Fruit fly (Drosophila melanogaster) whole organism, embryonic: ENCODE results near the gene CG14668.

Source experiments
- BtbVII ChIP-seq: fragments of 200-800 bp; sonication (Bioruptor generic); optimal IDR thresholded peaks from 3 replicates; lab custom pipeline; 2017; ENCODE audit warnings: missing biosample characterization, mild to moderate bottlenecking, missing genetic modification characterization
- CG10462 ChIP-seq: fragments of 200-800 bp; sonication (Bioruptor generic); optimal IDR thresholded peaks from 2 replicates; lab custom pipeline; 2016; ENCODE audit warnings: missing biosample characterization, missing genetic modification characterization
- CG10959 ChIP-seq: fragments of 200-800 bp; sonication (Bioruptor generic); IDR thresholded peaks from 2 replicates; pipeline ENCODE4 v1.3.6; 2022; ENCODE audit warnings: missing biosample characterization, missing genetic modification characterization
- CG12391 ChIP-seq: fragments of 200-800 bp; sonication (Bioruptor generic); optimal IDR thresholded peaks from 3 replicates; lab custom pipeline; 2018; ENCODE audit warnings: missing biosample characterization, mild to moderate bottlenecking, missing genetic modification characterization, moderate library complexity
- CG13123 ChIP-seq: fragments of 200-800 bp; sonication (Bioruptor generic); optimal IDR thresholded peaks from 2 replicates; lab custom pipeline; 2016; ENCODE audit warnings: missing biosample characterization, missing genetic modification characterization
- CG13296 ChIP-seq: fragments of 200-800 bp; sonication (Bioruptor generic); optimal IDR thresholded peaks from 3 replicates; lab custom pipeline; 2018; ENCODE audit warnings: missing biosample characterization, mild to moderate bottlenecking, missing genetic modification characterization
- CG13775 ChIP-seq: fragments of 200-800 bp; sonication (Bioruptor generic); optimal IDR thresholded peaks from 3 replicates; lab custom pipeline; 2017; ENCODE audit warnings: missing biosample characterization, mild to moderate bottlenecking, missing genetic modification characterization
- CG16815 ChIP-seq: fragments of 200-800 bp; sonication (Bioruptor generic); optimal IDR thresholded peaks from 3 replicates; lab custom pipeline; 2017; ENCODE audit warnings: missing biosample characterization, mild to moderate bottlenecking, missing genetic modification characterization
- CG17385 ChIP-seq: fragments of 200-800 bp; sonication (Bioruptor generic); optimal IDR thresholded peaks from 3 replicates; lab custom pipeline; 2018; ENCODE audit warnings: missing biosample characterization, mild to moderate bottlenecking, missing genetic modification characterization
- CG17829 ChIP-seq: fragments of 200-800 bp; optimal IDR thresholded peaks from 2 replicates; lab custom pipeline; 2019; ENCODE audit warnings: missing biosample characterization, mild to moderate bottlenecking, missing genetic modification characterization, moderate library complexity
- CG18599 ChIP-seq: fragments of 200-800 bp; sonication (Bioruptor generic); optimal IDR thresholded peaks from 3 replicates; lab custom pipeline; 2017; ENCODE audit warnings: missing biosample characterization, missing genetic modification characterization, mild to moderate bottlenecking, moderate library complexity, missing genetic modification reagents
- CG2875 ChIP-seq: fragments of 200-800 bp; sonication (Bioruptor generic); optimal IDR thresholded peaks from 2 replicates; lab custom pipeline; 2017; ENCODE audit warnings: missing biosample characterization, mild to moderate bottlenecking, missing genetic modification characterization, missing genetic modification reagents
- CG3407 ChIP-seq: fragments of 200-800 bp; sonication (Bioruptor generic); optimal IDR thresholded peaks from 2 replicates; lab custom pipeline; 2018; ENCODE audit warnings: missing biosample characterization, mild to moderate bottlenecking, missing genetic modification characterization
- CG34224 ChIP-seq: fragments of 200-800 bp; sonication (Bioruptor generic); IDR thresholded peaks from 3 replicates; pipeline ENCODE4 v1.3.6; 2022; ENCODE audit warnings: missing biosample characterization, missing genetic modification characterization; ENCODE audit not compliant: partially characterized antibody
- CG3838 ChIP-seq: fragments of 200-800 bp; sonication (Bioruptor generic); optimal IDR thresholded peaks from 3 replicates; lab custom pipeline; 2016; ENCODE audit warnings: missing biosample characterization, missing genetic modification characterization
- CG7372 ChIP-seq: fragments of 200-800 bp; sonication (Bioruptor generic); IDR thresholded peaks from 2 replicates; pipeline ENCODE4 v1.3.6; 2022; ENCODE audit warnings: missing biosample characterization, missing genetic modification characterization
- CG7839 ChIP-seq: fragments of 200-800 bp; sonication (Bioruptor generic); optimal IDR thresholded peaks from 3 replicates; lab custom pipeline; 2018; ENCODE audit warnings: missing biosample characterization, mild to moderate bottlenecking, missing genetic modification characterization, moderate library complexity
- CG8089 ChIP-seq: fragments of 200-800 bp; sonication (Bioruptor generic); optimal IDR thresholded peaks from 3 replicates; lab custom pipeline; 2016; ENCODE audit warnings: missing biosample characterization, missing genetic modification characterization
- CG8290 ChIP-seq, 3 experiments: fragments of 200-800 bp; sonication (Bioruptor generic); optimal IDR thresholded peaks; 2 replicates each; lab custom pipeline; 2016 to 2019; ENCODE audit warnings: missing biosample characterization in 3 of 3, missing genetic modification characterization in 3 of 3, mild to moderate bottlenecking in 2 of 3, moderate library complexity in 1 of 3
- CG8924 ChIP-seq: fragments of 200-800 bp; optimal IDR thresholded peaks from 3 replicates; lab custom pipeline; 2019; ENCODE audit warnings: missing biosample characterization, mild to moderate bottlenecking, missing genetic modification characterization, moderate library complexity
- CoRest ChIP-seq: fragments of 200-800 bp; sonication (Bioruptor generic); optimal IDR thresholded peaks from 3 replicates; lab custom pipeline; 2018; ENCODE audit warnings: missing biosample characterization, mild to moderate bottlenecking, missing genetic modification characterization, moderate library complexity
- Dip2 ChIP-seq: fragments of 200-800 bp; sonication (Bioruptor generic); IDR thresholded peaks from 2 replicates; pipeline ENCODE4 v1.3.6; 2022; ENCODE audit warnings: missing biosample characterization, missing genetic modification characterization
- Dref ChIP-seq: fragments of 200-800 bp; sonication (Bioruptor generic); IDR thresholded peaks from 2 replicates; pipeline ENCODE4 v1.3.6; 2022; ENCODE audit warnings: missing biosample characterization, missing genetic modification characterization
- HLHmδ ChIP-seq: fragments of 200-800 bp; sonication (Bioruptor generic); optimal IDR thresholded peaks from 2 replicates; lab custom pipeline; 2018; ENCODE audit warnings: missing biosample characterization, mild to moderate bottlenecking, missing genetic modification characterization, moderate library complexity
- Hr51 ChIP-seq, 2 experiments: fragments of 200-800 bp; sonication (Bioruptor generic); optimal IDR thresholded peaks; 2 replicates in 1 of 2; 3 replicates in 1 of 2; lab custom pipeline; 2016 to 2018; ENCODE audit warnings: missing biosample characterization in 2 of 2, missing genetic modification characterization in 2 of 2, mild to moderate bottlenecking in 1 of 2, moderate library complexity in 1 of 2
- Kr ChIP-seq: fragments of 200-800 bp; sonication (Bioruptor generic); optimal IDR thresholded peaks from 2 replicates; lab custom pipeline; 2017; ENCODE audit warnings: missing biosample characterization, mild to moderate bottlenecking, missing genetic modification characterization
- MBD-R2 ChIP-seq: fragments of 200-800 bp; sonication (Bioruptor generic); IDR thresholded peaks from 2 replicates; pipeline ENCODE4 v1.3.6; 2022; ENCODE audit warnings: missing biosample characterization, missing genetic modification characterization
- Six4 ChIP-seq: fragments of 200-800 bp; sonication (Bioruptor generic); optimal IDR thresholded peaks from 2 replicates; lab custom pipeline; 2016; ENCODE audit warnings: missing biosample characterization, missing genetic modification characterization
- Sox102F ChIP-seq: fragments of 200-800 bp; sonication (Bioruptor generic); optimal IDR thresholded peaks from 2 replicates; lab custom pipeline; 2018; ENCODE audit warnings: missing biosample characterization, mild to moderate bottlenecking, missing genetic modification characterization, moderate library complexity
- YL-1 ChIP-seq: fragments of 200-800 bp; sonication (Bioruptor generic); optimal IDR thresholded peaks from 3 replicates; lab custom pipeline; 2017; ENCODE audit warnings: missing biosample characterization, mild to moderate bottlenecking, missing genetic modification characterization
- ab ChIP-seq: fragments of 200-800 bp; sonication (Bioruptor generic); optimal IDR thresholded peaks from 2 replicates; lab custom pipeline; 2016; ENCODE audit warnings: missing biosample characterization, missing genetic modification characterization
- cas ChIP-seq: fragments of 200-800 bp; sonication (Bioruptor generic); IDR thresholded peaks from 2 replicates; pipeline ENCODE4 v1.3.6; 2022; ENCODE audit warnings: missing biosample characterization, missing genetic modification characterization
- chinmo ChIP-seq: fragments of 200-800 bp; sonication (Bioruptor generic); IDR thresholded peaks from 4 replicates; pipeline ENCODE4 v1.3.6; 2022; ENCODE audit warnings: missing biosample characterization, missing genetic modification characterization; ENCODE audit not compliant: partially characterized antibody
- ci ChIP-seq: fragments of 200-800 bp; sonication (Bioruptor generic); IDR thresholded peaks from 3 replicates; pipeline ENCODE4 v1.3.6; 2022; ENCODE audit warnings: missing biosample characterization, missing genetic modification characterization
- dati ChIP-seq: fragments of 200-800 bp; sonication (Bioruptor generic); IDR thresholded peaks from 2 replicates; pipeline ENCODE4 v1.3.6; 2022; ENCODE audit warnings: missing biosample characterization, missing genetic modification characterization
- eve ChIP-seq, 2 experiments: fragments of >200 bp; optimal IDR thresholded peaks; 2 replicates each; lab custom pipeline; 2017; ENCODE audit warnings: missing biosample characterization in 2 of 2, missing genetic modification characterization in 2 of 2
- fd96Cb ChIP-seq: fragments of 200-800 bp; sonication (Bioruptor generic); optimal IDR thresholded peaks from 2 replicates; lab custom pipeline; 2018; ENCODE audit warnings: missing biosample characterization, mild to moderate bottlenecking, missing genetic modification characterization, moderate library complexity
- grn ChIP-seq: fragments of 200-800 bp; sonication (Bioruptor generic); optimal IDR thresholded peaks from 3 replicates; lab custom pipeline; 2017; ENCODE audit warnings: missing biosample characterization, missing genetic modification characterization
- gro ChIP-seq: fragments of 200-800 bp; sonication (Bioruptor generic); optimal IDR thresholded peaks from 2 replicates; lab custom pipeline; 2016; ENCODE audit warnings: missing biosample characterization, missing genetic modification characterization
- lov ChIP-seq, 2 experiments: fragments of 200-800 bp in 1 of 2; fragments of >200 bp in 1 of 2; sonication (Bioruptor generic) in 1 of 2; IDR thresholded peaks in 1 of 2; optimal IDR thresholded peaks in 1 of 2; 2 replicates in 1 of 2; 3 replicates in 1 of 2; pipeline versions ENCODE4 v1.3.6 to Lab custom; 2017 to 2022; ENCODE audit warnings: missing biosample characterization in 1 of 2, missing genetic modification characterization in 1 of 2
- mld ChIP-seq: fragments of 200-800 bp; sonication (Bioruptor generic); IDR thresholded peaks from 3 replicates; pipeline ENCODE4 v1.3.6; 2022; ENCODE audit warnings: missing biosample characterization, missing genetic modification characterization; ENCODE audit not compliant: partially characterized antibody
- nmo ChIP-seq: fragments of 200-800 bp; sonication (Bioruptor generic); optimal IDR thresholded peaks from 2 replicates; lab custom pipeline; 2018; ENCODE audit warnings: missing biosample characterization, mild to moderate bottlenecking, missing genetic modification characterization, moderate library complexity
- peb ChIP-seq: fragments of 200-800 bp; sonication (Bioruptor generic); IDR thresholded peaks from 2 replicates; pipeline ENCODE4 v1.3.6; 2022; ENCODE audit warnings: missing biosample characterization, missing genetic modification characterization
- row ChIP-seq: fragments of 200-800 bp; sonication (Bioruptor generic); IDR thresholded peaks from 3 replicates; pipeline ENCODE4 v1.3.6; 2022; ENCODE audit warnings: missing biosample characterization, missing genetic modification characterization
- sima ChIP-seq: fragments of 200-800 bp; sonication (Bioruptor generic); optimal IDR thresholded peaks from 2 replicates; lab custom pipeline; 2016; ENCODE audit warnings: missing biosample characterization, missing genetic modification characterization
- tio ChIP-seq: fragments of 200-800 bp; sonication (Bioruptor generic); optimal IDR thresholded peaks from 2 replicates; lab custom pipeline; 2017; ENCODE audit warnings: missing biosample characterization, missing genetic modification characterization, inconsistent platforms
- toy ChIP-seq: fragments of 200-800 bp; sonication (Bioruptor generic); IDR thresholded peaks from 2 replicates; pipeline ENCODE4 v1.3.6; 2022; ENCODE audit warnings: missing biosample characterization, missing genetic modification characterization
- unpg ChIP-seq: fragments of 200-800 bp; sonication (Bioruptor generic); optimal IDR thresholded peaks from 3 replicates; lab custom pipeline; 2018; ENCODE audit warnings: missing biosample characterization, mild to moderate bottlenecking, missing genetic modification characterization, moderate library complexity

Gene CG14668

DNA sequence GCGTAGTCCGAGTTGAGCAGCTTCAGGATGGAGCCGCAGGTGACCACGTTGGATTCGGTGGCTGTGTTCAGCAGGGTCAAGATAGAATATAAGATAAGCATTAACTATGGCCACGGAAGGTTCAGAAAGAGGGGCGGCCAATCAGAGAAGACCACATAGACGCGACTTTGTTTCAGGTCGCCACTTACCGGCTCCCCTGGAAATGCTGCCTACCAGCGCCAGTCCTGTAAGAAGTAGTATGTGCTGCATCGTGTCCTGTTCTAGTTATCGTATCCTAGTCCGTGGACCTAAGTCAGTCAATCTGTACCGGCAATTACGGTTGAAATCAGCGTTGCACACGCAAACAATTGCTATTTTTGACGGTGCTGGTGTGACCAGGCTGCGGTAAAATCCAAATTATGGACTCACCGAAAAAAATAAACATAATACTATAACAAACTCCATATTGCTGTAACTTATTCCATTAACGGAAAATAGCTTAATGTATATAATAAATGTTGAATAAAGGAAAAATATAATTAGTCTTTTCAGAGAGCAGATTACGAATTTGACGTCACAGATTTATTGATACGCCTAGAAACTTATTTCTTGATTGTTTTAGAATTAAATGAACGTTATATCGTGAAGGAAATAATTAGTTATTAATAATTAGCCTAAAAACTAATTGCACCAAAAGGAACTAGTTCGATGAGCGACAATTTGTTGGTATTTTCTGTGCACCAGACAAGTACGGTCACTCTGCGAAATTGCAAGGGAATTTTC lies 32.9 kb downstream of the CG14668 start, which contains the start of the genes CG11999 and CG1161 (continued):
- TF ChIP-seq gro (GFP tag; lab: Kevin White, UChicago), result no peak
- TF ChIP-seq Sox102F (GFP tag; lab: Kevin White, UChicago), result no peak
- no peak for TF ChIP-seq CG7372 (GFP tag; lab: Robert Waterston, UW)
- TF ChIP-seq CG3838 (GFP tag; lab: Kevin White, UChicago), result no peak
- TF ChIP-seq Dip2 (GFP tag; lab: Robert Waterston, UW), result no peak
- TF ChIP-seq nmo (GFP tag; lab: Kevin White, UChicago), result peak; percentile 55
- TF ChIP-seq eve (GFP tag; optimal IDR thresholded peaks at IDR 0.05; lab: Kevin White, UChicago), result no peak
- no peak for TF ChIP-seq Dref (GFP tag; lab: Robert Waterston, UW)
- TF ChIP-seq ci (GFP tag; lab: Robert Waterston, UW), result no peak
- TF ChIP-seq CG8290 (GFP tag; optimal IDR thresholded peaks at IDR 0.05; lab: Kevin White, UChicago), result peak; percentile 1
- no peak for TF ChIP-seq CG8290 (tag; optimal IDR thresholded peaks at IDR 0.05; lab: Kevin White, UChicago)
- TF ChIP-seq CG17385, result no peak
- peak; percentile 11 for TF ChIP-seq CG7839
- peak; percentile 10 for TF ChIP-seq CG13775
- TF ChIP-seq peb, result no peak
- no peak for TF ChIP-seq HLHmδ (GFP tag; lab: Kevin White, UChicago)
- TF ChIP-seq cas (GFP tag; lab: Robert Waterston, UW), result no peak
- peak; percentile 64 for TF ChIP-seq CG12391 (tag; lab: Kevin White, UChicago)
- TF ChIP-seq toy (GFP tag; lab: Robert Waterston, UW), result no peak
- TF ChIP-seq CG8924 (tag; lab: Kevin White, UChicago), result peak; percentile 46
- peak; percentile 47 for TF ChIP-seq YL-1 (GFP tag; lab: Kevin White, UChicago)
- no peak for TF ChIP-seq CG3407 (GFP tag; lab: Kevin White, UChicago)
- TF ChIP-seq ab (GFP tag; lab: Kevin White, UChicago), result no peak
- TF ChIP-seq CG13296 (GFP tag; lab: Kevin White, UChicago), result no peak
- TF ChIP-seq CG13123 (GFP tag; lab: Kevin White, UChicago), result no peak
- TF ChIP-seq BtbVII (GFP tag; lab: Kevin White, UChicago), result no peak
- TF ChIP-seq CG10462, result no peak
- TF ChIP-seq CG16815, result no peak
- TF ChIP-seq CG8089 (GFP tag; lab: Kevin White, UChicago), result no peak
- TF ChIP-seq fd96Cb (tag; lab: Kevin White, UChicago), result no peak
- no peak for TF ChIP-seq mld
- peak; percentile 26 for TF ChIP-seq CG17829 (tag; lab: Kevin White, UChicago)
- TF ChIP-seq Six4 (GFP tag; lab: Kevin White, UChicago), result no peak
- no peak for TF ChIP-seq grn (GFP tag; lab: Kevin White, UChicago)
- TF ChIP-seq CG10959 (GFP tag; lab: Robert Waterston, UW), result no peak
- no peak for TF ChIP-seq Kr (GFP tag; lab: Kevin White, UChicago)
- TF ChIP-seq MBD-R2 (GFP tag; lab: Robert Waterston, UW), result peak; percentile 59
- TF ChIP-seq chinmo (GFP tag; lab: Robert Waterston, UW), result no peak
- no peak for TF ChIP-seq lov (optimal IDR thresholded peaks at IDR 0.05; lab: Kevin White, UChicago)
- TF ChIP-seq lov (GFP tag; IDR thresholded peaks at IDR 0.05; lab: Robert Waterston, UW), result no peak
- peak; percentile 12 for TF ChIP-seq unpg (GFP tag; lab: Kevin White, UChicago)
- no peak for TF ChIP-seq dati (GFP tag; lab: Robert Waterston, UW)
- TF ChIP-seq sima (GFP tag; lab: Kevin White, UChicago), result no peak
- peak; percentile 57; the same call in 2 of the 3 replicates for TF ChIP-seq row (GFP tag; lab: Robert Waterston, UW)
- TF ChIP-seq CoRest (tag; lab: Kevin White, UChicago), result peak; percentile 49
- TF ChIP-seq Hr51 (GFP tag; optimal IDR thresholded peaks at IDR 0.05; lab: Kevin White, UChicago), result peak in 1 of 2 experiments; percentile 52
- TF ChIP-seq CG34224 (GFP tag; lab: Robert Waterston, UW), result no peak
- TF ChIP-seq CG18599 (GFP tag; lab: Kevin White, UChicago), result no peak
- TF ChIP-seq CG2875 (GFP tag; lab: Kevin White, UChicago), result no peak
- TF ChIP-seq tio (GFP tag; lab: Kevin White, UChicago), result no peak
